Worm (Caenorhabditis elegans): ENCODE data around the gene F58D2.5.

Gene F58D2.5

DNA sequence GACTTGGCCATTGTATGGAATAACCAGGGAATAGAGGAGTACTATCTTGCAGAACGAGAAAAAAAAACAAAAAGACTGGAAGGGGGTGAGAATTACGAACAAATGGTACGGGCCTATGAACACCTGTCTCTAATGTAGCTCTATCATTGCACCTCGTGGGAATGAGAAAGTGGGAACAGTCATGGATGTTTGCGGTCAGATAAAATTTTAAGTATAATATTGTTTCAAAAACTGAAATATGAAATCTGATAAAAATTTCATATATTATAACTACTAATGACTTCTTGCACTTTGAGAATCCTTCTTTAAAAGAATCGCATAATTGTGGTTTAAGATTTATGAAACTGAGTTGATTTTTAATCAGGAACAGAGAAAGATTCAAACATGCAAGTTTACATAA is at the start of gene F58D2.5:
F58D2.5 (minus strand) TSS at position 101 of the 400 bp plus-strand sequence.
- TF ChIP-seq tra-4 (tag; optimal IDR thresholded peaks at IDR 0.05) (no peak), ceh-13 (GFP tag; optimal IDR thresholded peaks at IDR 0.05) (no peak), scrt-1 (GFP tag; IDR thresholded peaks at IDR 0.05) (no peak), flt-1 (GFP tag; IDR thresholded peaks at IDR 0.05) (no peak), tbx-11 (GFP tag; IDR thresholded peaks at IDR 0.05) (no peak), hmg-4 (GFP tag; optimal IDR thresholded peaks at IDR 0.05) (no peak), ceh-36 (tag; optimal IDR thresholded peaks at IDR 0.05) (no peak), aly-1 (tag; optimal IDR thresholded peaks at IDR 0.05) (no peak), tbx-37 (GFP tag; conservative IDR thresholded peaks at IDR 0.05) (no peak), B0310.2 (tag; optimal IDR thresholded peaks at IDR 0.05) (no peak), sea-1 (GFP tag; conservative IDR thresholded peaks at IDR 0.05) (no peak), ets-7 (tag; optimal IDR thresholded peaks at IDR 0.05) (no peak)

DNA sequence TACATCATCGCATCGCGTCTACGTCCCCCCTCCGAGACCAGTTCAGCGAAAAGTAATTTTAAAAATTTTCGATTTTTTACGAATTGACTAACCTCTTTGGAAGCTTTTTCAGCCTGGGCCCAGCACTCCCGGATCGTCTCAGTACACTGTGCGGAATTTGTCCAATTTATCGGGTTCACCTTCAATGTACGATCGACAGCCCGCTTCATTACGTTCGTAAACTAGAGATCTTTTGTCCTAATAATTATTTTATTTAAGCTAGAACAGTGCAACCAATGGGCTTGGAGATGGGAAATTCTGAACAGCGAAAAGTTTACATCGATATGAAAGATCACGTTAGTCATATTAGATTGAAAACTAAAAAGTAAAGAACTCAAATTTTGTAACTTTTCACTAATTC is 48.2 kb upstream of the F58D2.5 start:
- TF ChIP-seq scrt-1 (GFP tag; IDR thresholded peaks at IDR 0.05) = no peak
- no peak for TF ChIP-seq hnd-1 (tag; optimal IDR thresholded peaks at IDR 0.05)
- TF ChIP-seq tbx-11 (GFP tag; IDR thresholded peaks at IDR 0.05) = no peak
- TF ChIP-seq tbx-37 (GFP tag; conservative IDR thresholded peaks at IDR 0.05) = no peak
- no peak for TF ChIP-seq F13C5.2 (tag; optimal IDR thresholded peaks at IDR 0.05)
- no peak for TF ChIP-seq hmbx-1 (tag; optimal IDR thresholded peaks at IDR 0.05)
- TF ChIP-seq tra-4 (tag; optimal IDR thresholded peaks at IDR 0.05) = no peak
- no peak for TF ChIP-seq B0310.2 (tag; optimal IDR thresholded peaks at IDR 0.05)
- no peak for TF ChIP-seq ceh-36 (tag; optimal IDR thresholded peaks at IDR 0.05)
- TF ChIP-seq aly-1 (tag; optimal IDR thresholded peaks at IDR 0.05) = no peak
- no peak for TF ChIP-seq hmg-4 (GFP tag; optimal IDR thresholded peaks at IDR 0.05)
- no peak for TF ChIP-seq ets-7 (tag; optimal IDR thresholded peaks at IDR 0.05)
- no peak for TF ChIP-seq ama-1 (optimal IDR thresholded peaks at IDR 0.05)
- no peak for TF ChIP-seq flt-1 (GFP tag; IDR thresholded peaks at IDR 0.05)
- TF ChIP-seq ceh-13 (GFP tag; optimal IDR thresholded peaks at IDR 0.05) = no peak
- TF ChIP-seq pes-1 (GFP tag; IDR thresholded peaks at IDR 0.05) = no peak
- no peak for TF ChIP-seq sea-1 (GFP tag; conservative IDR thresholded peaks at IDR 0.05)

DNA sequence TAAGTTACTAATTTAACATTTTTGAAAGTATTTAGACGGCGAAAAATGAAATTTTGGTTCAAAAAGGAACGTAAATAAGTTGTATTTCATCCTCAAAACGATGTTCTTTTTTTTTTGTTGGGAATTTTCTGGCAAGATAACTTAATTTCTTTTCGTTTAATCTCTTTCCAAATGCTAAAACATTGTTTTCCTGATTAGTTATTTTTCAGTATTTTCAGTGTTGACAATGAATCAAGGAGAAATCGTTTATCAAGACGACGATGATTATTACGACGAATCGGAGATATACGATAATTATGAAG is 47.7 kb upstream of the F58D2.5 start, which contains the start of gene lin-54:
lin-54 (plus strand) TSS at position 203 of the 302 bp plus-strand sequence.
- TF ChIP-seq ets-7 (tag; optimal IDR thresholded peaks at IDR 0.05) (no peak), flt-1 (GFP tag; IDR thresholded peaks at IDR 0.05) (no peak), hmg-4 (GFP tag; optimal IDR thresholded peaks at IDR 0.05) (no peak), pes-1 (GFP tag; IDR thresholded peaks at IDR 0.05) (no peak), ama-1 (optimal IDR thresholded peaks at IDR 0.05) (no peak), hmbx-1 (tag; optimal IDR thresholded peaks at IDR 0.05) (no peak)

DNA sequence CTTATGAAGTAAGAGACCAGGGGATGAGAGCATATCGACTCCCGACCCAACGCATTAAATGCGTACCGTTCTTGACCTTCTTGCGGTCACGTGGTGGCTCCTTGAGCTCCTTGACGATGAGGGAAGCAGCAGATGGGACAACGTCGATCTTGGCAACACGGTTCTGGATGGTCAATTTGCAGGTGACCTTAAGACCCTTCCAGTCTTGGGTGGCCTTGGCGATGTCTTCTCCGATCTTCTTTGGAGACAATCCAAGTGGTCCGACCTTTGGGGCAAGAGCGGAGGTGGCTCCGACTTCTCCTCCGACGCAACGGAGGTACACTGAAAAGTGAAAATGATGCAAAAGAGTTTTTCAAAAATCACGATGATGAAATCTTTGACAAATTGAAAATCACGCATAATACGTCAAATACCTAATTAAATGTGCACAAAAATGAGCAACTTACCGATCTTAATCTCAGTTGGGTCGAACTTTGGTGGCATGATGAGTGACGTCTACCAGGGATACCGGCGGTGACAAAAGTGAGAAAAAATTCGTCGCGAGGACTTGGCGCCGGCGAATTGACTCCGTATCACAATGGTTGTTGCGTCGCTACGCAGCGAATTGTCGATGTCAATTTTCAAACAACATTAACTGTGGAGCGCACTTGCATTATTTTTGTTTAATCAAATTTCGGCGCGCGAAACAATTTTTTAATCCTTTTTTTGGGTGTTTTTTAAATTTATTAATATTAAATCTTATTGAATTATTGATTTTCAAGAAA is 47.1 kb upstream of the F58D2.5 start, which contains the start of gene rpl-12:
rpl-12 (minus strand) TSS at position 574 of the 764 bp plus-strand sequence.
- TF ChIP-seq tbx-37 (GFP tag; conservative IDR thresholded peaks at IDR 0.05) = peak; percentile 27; the same call in 1 of the 2 replicates
- no peak for TF ChIP-seq ets-7 (tag; optimal IDR thresholded peaks at IDR 0.05)
- TF ChIP-seq tra-4 (tag; optimal IDR thresholded peaks at IDR 0.05) = no peak
- TF ChIP-seq pes-1 (GFP tag; IDR thresholded peaks at IDR 0.05) = peak; percentile 65
- peak; percentile 44; the same call in 1 of the 2 replicates for TF ChIP-seq flt-1 (GFP tag; IDR thresholded peaks at IDR 0.05)
- no peak for TF ChIP-seq hmbx-1 (tag; optimal IDR thresholded peaks at IDR 0.05)
- TF ChIP-seq tbx-11 (GFP tag; IDR thresholded peaks at IDR 0.05) = peak; percentile 47; the same call in 1 of the 2 replicates
- TF ChIP-seq ceh-36 (tag; optimal IDR thresholded peaks at IDR 0.05) = peak; percentile 37
- TF ChIP-seq hmg-4 (GFP tag; optimal IDR thresholded peaks at IDR 0.05) = peak; percentile 72
- TF ChIP-seq aly-1 (tag; optimal IDR thresholded peaks at IDR 0.05) = no peak
- TF ChIP-seq sea-1 (GFP tag; conservative IDR thresholded peaks at IDR 0.05) = peak; percentile 61; the same call in 1 of the 2 replicates
- no peak for TF ChIP-seq hnd-1 (tag; optimal IDR thresholded peaks at IDR 0.05)
- no peak for TF ChIP-seq ama-1 (optimal IDR thresholded peaks at IDR 0.05)
- TF ChIP-seq B0310.2 (tag; optimal IDR thresholded peaks at IDR 0.05) = no peak
- TF ChIP-seq F13C5.2 (tag; optimal IDR thresholded peaks at IDR 0.05) = peak; percentile 92
- TF ChIP-seq ceh-13 (GFP tag; optimal IDR thresholded peaks at IDR 0.05) = no peak
- no peak for TF ChIP-seq scrt-1 (GFP tag; IDR thresholded peaks at IDR 0.05)

DNA sequence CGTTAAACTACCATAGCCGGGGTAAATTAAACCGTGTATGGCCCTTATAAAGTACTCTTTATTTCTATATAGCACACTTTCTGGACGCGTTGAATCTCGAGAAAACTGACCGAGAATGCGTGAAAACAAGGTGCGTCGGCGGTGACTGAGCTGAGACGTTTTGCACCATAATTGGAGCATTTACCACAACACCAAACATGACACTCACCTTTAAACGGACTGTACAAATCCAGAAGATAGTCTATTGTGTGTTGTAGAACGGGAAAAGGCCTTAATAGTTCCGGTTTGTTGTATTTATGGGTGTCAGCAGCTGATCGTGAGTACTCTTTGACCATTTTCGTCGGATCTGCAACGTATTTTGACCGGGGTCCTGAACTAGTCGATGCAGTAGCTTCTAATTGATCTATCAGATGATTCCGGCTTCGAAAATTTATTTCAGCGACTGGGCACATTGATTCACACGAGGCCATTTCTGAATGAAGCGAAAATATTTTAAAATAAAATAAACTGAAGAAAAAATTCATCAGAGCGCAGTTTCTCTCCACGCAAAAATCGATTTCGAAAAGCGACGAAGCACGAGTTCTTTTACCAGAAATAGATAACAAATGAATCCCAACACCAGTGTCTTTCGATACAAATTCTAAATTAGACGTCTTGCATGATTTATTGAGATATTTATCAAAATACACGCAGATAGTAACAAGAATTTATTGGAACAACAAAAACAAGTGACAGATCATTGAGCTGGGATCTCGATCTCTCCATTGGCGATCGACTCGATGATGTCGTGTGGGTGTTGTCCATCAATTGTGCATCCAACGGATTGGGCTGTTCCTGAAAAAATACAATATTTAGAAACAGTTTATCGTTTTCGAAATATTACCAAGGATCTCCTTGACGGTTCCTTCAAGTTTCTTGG is 46.1 kb upstream of the F58D2.5 start, which contains the start of gene tag-115:
tag-115 (minus strand) TSS at position 472 of the 919 bp plus-strand sequence.
- TF ChIP-seq ceh-13 (GFP tag; optimal IDR thresholded peaks at IDR 0.05) = no peak
- no peak for TF ChIP-seq F13C5.2 (tag; optimal IDR thresholded peaks at IDR 0.05)
- no peak for TF ChIP-seq aly-1 (tag; optimal IDR thresholded peaks at IDR 0.05)
- no peak for TF ChIP-seq ets-7 (tag; optimal IDR thresholded peaks at IDR 0.05)
- TF ChIP-seq ceh-36 (tag; optimal IDR thresholded peaks at IDR 0.05) = no peak
- TF ChIP-seq scrt-1 (GFP tag; IDR thresholded peaks at IDR 0.05) = no peak
- TF ChIP-seq flt-1 (GFP tag; IDR thresholded peaks at IDR 0.05) = no peak
- TF ChIP-seq pes-1 (GFP tag; IDR thresholded peaks at IDR 0.05) = no peak
- no peak for TF ChIP-seq tbx-37 (GFP tag; conservative IDR thresholded peaks at IDR 0.05)
- TF ChIP-seq hnd-1 (tag; optimal IDR thresholded peaks at IDR 0.05) = no peak

DNA sequence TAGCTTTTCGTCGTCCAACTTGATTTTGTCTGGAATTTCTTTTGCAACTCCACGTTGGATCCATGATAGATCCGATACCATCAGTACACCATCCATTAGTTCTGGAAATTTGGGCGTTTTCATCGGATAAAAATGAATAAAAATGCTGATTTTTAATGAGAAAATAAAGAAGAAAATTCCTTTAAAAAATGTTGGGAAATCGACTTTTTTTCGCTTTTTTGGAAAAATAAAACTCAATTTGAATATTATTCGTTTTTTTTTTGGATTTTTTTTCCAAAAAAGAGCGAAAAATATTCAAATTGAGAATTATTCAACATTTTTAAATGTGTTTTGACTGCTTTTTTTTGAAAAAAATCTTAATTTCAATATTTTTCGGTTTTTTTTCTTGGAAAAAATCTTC is 43.3 kb upstream of the F58D2.5 start, which contains the start of gene pwp-1:
pwp-1 (minus strand) TSS at position 101 of the 400 bp plus-strand sequence.
- TF ChIP-seq ama-1 (optimal IDR thresholded peaks at IDR 0.05) = no peak
- TF ChIP-seq ceh-13 (GFP tag; optimal IDR thresholded peaks at IDR 0.05) = no peak
- TF ChIP-seq sea-1 (GFP tag; conservative IDR thresholded peaks at IDR 0.05) = no peak
- TF ChIP-seq hnd-1 (tag; optimal IDR thresholded peaks at IDR 0.05) = no peak
- TF ChIP-seq pes-1 (GFP tag; IDR thresholded peaks at IDR 0.05) = no peak
- TF ChIP-seq tbx-37 (GFP tag; conservative IDR thresholded peaks at IDR 0.05) = no peak
- no peak for TF ChIP-seq hmbx-1 (tag; optimal IDR thresholded peaks at IDR 0.05)
- no peak for TF ChIP-seq hmg-4 (GFP tag; optimal IDR thresholded peaks at IDR 0.05)
- TF ChIP-seq B0310.2 (tag; optimal IDR thresholded peaks at IDR 0.05) = no peak

Data from whole organism, early embryonic.